Worm (Caenorhabditis elegans) whole organism, L1 larva: Measurements from ENCODE around the gene oatr-1.

Source experiments
- C16A3.4 ChIP-seq: fragments of 150-350 bp; optimal IDR thresholded peaks from 2 replicates; lab custom pipeline; 2014; ENCODE audit warnings: missing biosample characterization, missing genetic modification characterization
- C34B4.2 ChIP-seq: sonication (generic microtip); optimal IDR thresholded peaks from 2 replicates; lab custom pipeline; 2017; ENCODE audit warnings: mild to moderate bottlenecking, missing genetic modification characterization, missing compliant biosample characterization
- F16B12.6 ChIP-seq: fragments of 150-350 bp; optimal IDR thresholded peaks from 2 replicates; lab custom pipeline; 2014; ENCODE audit warnings: missing biosample characterization, missing genetic modification characterization
- Y116A8C.19 ChIP-seq: sonication (generic microtip); optimal IDR thresholded peaks from 2 replicates; lab custom pipeline; 2016; ENCODE audit warnings: missing compliant biosample characterization, missing genetic modification characterization, borderline replicate concordance
- aha-1 ChIP-seq: fragments of 150-350 bp; optimal IDR thresholded peaks from 2 replicates; lab custom pipeline; 2014; ENCODE audit warnings: missing biosample characterization, missing genetic modification characterization
- alr-1 ChIP-seq: fragments of 200-800 bp; sonication (Bioruptor generic); optimal IDR thresholded peaks from 2 replicates; lab custom pipeline; 2018; ENCODE audit warnings: borderline replicate concordance, mild to moderate bottlenecking, missing genetic modification characterization, missing compliant biosample characterization
- blmp-1 ChIP-seq: fragments of 150-350 bp; optimal IDR thresholded peaks from 2 replicates; lab custom pipeline; 2014; ENCODE audit warnings: missing biosample characterization, missing genetic modification characterization
- ceh-8 ChIP-seq: fragments of 200-800 bp; sonication (Bioruptor generic); optimal IDR thresholded peaks from 2 replicates; lab custom pipeline; 2018; ENCODE audit warnings: mild to moderate bottlenecking, missing genetic modification characterization, moderate library complexity, missing compliant biosample characterization
- ceh-82 ChIP-seq, 3 experiments: fragments of 150-350 bp in 1 of 3; sonication (generic microtip) in 2 of 3; optimal IDR thresholded peaks; 2 replicates each; lab custom pipeline; 2014 to 2017; ENCODE audit warnings: missing biosample characterization in 3 of 3, missing genetic modification characterization in 3 of 3
- ceh-90 ChIP-seq: sonication (generic microtip); optimal IDR thresholded peaks from 2 replicates; lab custom pipeline; 2016; ENCODE audit warnings: missing genetic modification characterization, missing compliant biosample characterization
- dpl-1 ChIP-seq, 3 experiments: fragments of 150-350 bp in 2 of 3; sonication (generic microtip) in 1 of 3; optimal IDR thresholded peaks; 2 replicates each; lab custom pipeline; 2014 to 2017; ENCODE audit warnings: missing biosample characterization in 3 of 3, missing genetic modification characterization in 3 of 3, missing genetic modification reagents in 3 of 3
- dsc-1 ChIP-seq: sonication (generic microtip); optimal IDR thresholded peaks from 2 replicates; lab custom pipeline; 2016; ENCODE audit warnings: mild to moderate bottlenecking, missing genetic modification characterization, missing compliant biosample characterization
- efl-1 ChIP-seq, 4 experiments: fragments of 150-350 bp; optimal IDR thresholded peaks in 3 of 4; peaks in 1 of 4; 1 replicate in 1 of 4; 2 replicates in 3 of 4; lab custom pipeline; 2014; ENCODE audit warnings: missing biosample characterization in 2 of 4, missing genetic modification characterization in 2 of 4, missing genetic modification reagents in 2 of 4
- egl-27 ChIP-seq, 2 experiments: fragments of 150-350 bp in 1 of 2; sonication (generic microtip); optimal IDR thresholded peaks; 3 replicates each; lab custom pipeline; 2017 to 2018; ENCODE audit warnings: missing biosample characterization in 2 of 2, missing genetic modification characterization in 2 of 2, missing genetic modification reagents in 2 of 2
- elt-3 ChIP-seq, 6 experiments: fragments of 150-350 bp in 1 of 6; sonication (generic microtip); optimal IDR thresholded peaks; 2 replicates each; lab custom pipeline; 2017 to 2018; ENCODE audit warnings: missing biosample characterization in 6 of 6, missing genetic modification characterization in 6 of 6, inconsistent platforms in 1 of 6
- ets-5 ChIP-seq: fragments of 200-800 bp; sonication (Bioruptor generic); IDR thresholded peaks from 2 replicates; pipeline ENCODE4 v1.3.6; 2022; ENCODE audit warnings: missing genetic modification characterization, missing compliant biosample characterization
- fkh-10 ChIP-seq: sonication (generic microtip); optimal IDR thresholded peaks from 2 replicates; lab custom pipeline; 2017; ENCODE audit warnings: missing biosample characterization, missing genetic modification reagents, missing genetic modification characterization
- fkh-4 ChIP-seq: sonication (generic microtip); optimal IDR thresholded peaks from 2 replicates; lab custom pipeline; 2016; ENCODE audit warnings: missing compliant biosample characterization, missing genetic modification characterization, borderline replicate concordance
- fos-1 ChIP-seq: fragments of 150-350 bp; optimal IDR thresholded peaks from 2 replicates; lab custom pipeline; 2014; ENCODE audit warnings: missing biosample characterization, missing genetic modification characterization
- hlh-17 ChIP-seq: fragments of 200-800 bp; sonication (Bioruptor generic); optimal IDR thresholded peaks from 2 replicates; lab custom pipeline; 2018; ENCODE audit warnings: missing genetic modification characterization, mild to moderate bottlenecking, missing compliant biosample characterization, moderate library complexity, borderline replicate concordance
- hlh-4 ChIP-seq: sonication (generic microtip); optimal IDR thresholded peaks from 2 replicates; lab custom pipeline; 2016; ENCODE audit warnings: mild to moderate bottlenecking, missing genetic modification characterization, missing compliant biosample characterization
- isw-1 ChIP-seq: fragments of 200-800 bp; sonication (Bioruptor generic); IDR thresholded peaks from 2 replicates; pipeline ENCODE4 v1.3.6; 2022; ENCODE audit warnings: missing genetic modification characterization, missing compliant biosample characterization
- jun-1 ChIP-seq: fragments of 150-350 bp; optimal IDR thresholded peaks from 2 replicates; lab custom pipeline; 2014; ENCODE audit warnings: missing biosample characterization, missing genetic modification reagents, missing genetic modification characterization
- lin-13 ChIP-seq: fragments of 150-350 bp; optimal IDR thresholded peaks from 2 replicates; lab custom pipeline; 2014; ENCODE audit warnings: missing biosample characterization, missing genetic modification reagents, missing genetic modification characterization
- lin-15B ChIP-seq: fragments of 150-350 bp; sonication (generic microtip); optimal IDR thresholded peaks from 3 replicates; lab custom pipeline; 2014; ENCODE audit warnings: missing biosample characterization, missing genetic modification characterization
- lsy-2 ChIP-seq, 2 experiments: fragments of 150-350 bp; optimal IDR thresholded peaks; 2 replicates each; lab custom pipeline; 2014; ENCODE audit warnings: missing biosample characterization in 2 of 2, missing genetic modification characterization in 2 of 2
- mdl-1 ChIP-seq, 2 experiments: fragments of 150-350 bp; optimal IDR thresholded peaks; 2 replicates each; lab custom pipeline; 2014 to 2017; ENCODE audit warnings: missing biosample characterization in 2 of 2, missing genetic modification characterization in 2 of 2, inconsistent platforms in 1 of 2
- mef-2 ChIP-seq: fragments of 150-350 bp; optimal IDR thresholded peaks from 2 replicates; lab custom pipeline; 2014; ENCODE audit warnings: missing biosample characterization, missing genetic modification characterization
- nhr-11 ChIP-seq: fragments of 150-350 bp; optimal IDR thresholded peaks from 2 replicates; lab custom pipeline; 2014; ENCODE audit warnings: missing biosample characterization, missing genetic modification characterization
- nhr-237 ChIP-seq: fragments of 150-350 bp; optimal IDR thresholded peaks from 2 replicates; lab custom pipeline; 2014; ENCODE audit warnings: missing biosample characterization, missing genetic modification characterization
- nhr-47 ChIP-seq: sonication (generic microtip); optimal IDR thresholded peaks from 2 replicates; lab custom pipeline; 2016; ENCODE audit warnings: mild to moderate bottlenecking, missing genetic modification characterization, moderate library complexity, missing compliant biosample characterization
- nhr-84 ChIP-seq: sonication (generic microtip); optimal IDR thresholded peaks from 2 replicates; lab custom pipeline; 2017; ENCODE audit warnings: missing biosample characterization, missing genetic modification characterization
- pqm-1 ChIP-seq: sonication (generic microtip); optimal IDR thresholded peaks from 3 replicates; lab custom pipeline; 2017; ENCODE audit warnings: missing biosample characterization, missing genetic modification characterization
- snpc-4 ChIP-seq: fragments of 150-350 bp; optimal IDR thresholded peaks from 2 replicates; lab custom pipeline; 2014; ENCODE audit warnings: missing biosample characterization, missing genetic modification characterization
- snu-23 ChIP-seq: sonication (generic microtip); optimal IDR thresholded peaks from 2 replicates; lab custom pipeline; 2016; ENCODE audit warnings: missing genetic modification characterization, missing compliant biosample characterization
- sox-4 ChIP-seq: sonication (generic microtip); optimal IDR thresholded peaks from 2 replicates; lab custom pipeline; 2016; ENCODE audit warnings: missing genetic modification characterization, missing compliant biosample characterization
- sup-37 ChIP-seq: fragments of 200-800 bp; sonication (Bioruptor generic); optimal IDR thresholded peaks from 2 replicates; lab custom pipeline; 2018; ENCODE audit warnings: mild to moderate bottlenecking, missing genetic modification characterization, missing compliant biosample characterization
- swsn-7 ChIP-seq: sonication (generic microtip); optimal IDR thresholded peaks from 2 replicates; lab custom pipeline; 2016; ENCODE audit warnings: missing genetic modification characterization, missing compliant biosample characterization
- tbx-2 ChIP-seq: sonication (generic microtip); optimal IDR thresholded peaks from 2 replicates; lab custom pipeline; 2016; ENCODE audit warnings: missing genetic modification characterization, missing compliant biosample characterization
- unc-130 ChIP-seq: fragments of 150-350 bp; optimal IDR thresholded peaks from 2 replicates; lab custom pipeline; 2017; ENCODE audit warnings: missing biosample characterization, missing genetic modification characterization, inconsistent platforms
- unc-30 ChIP-seq: sonication (generic microtip); optimal IDR thresholded peaks from 2 replicates; lab custom pipeline; 2017; ENCODE audit warnings: missing biosample characterization, missing genetic modification characterization
- unc-86 ChIP-seq: sonication (generic microtip); optimal IDR thresholded peaks from 2 replicates; lab custom pipeline; 2016; ENCODE audit warnings: missing genetic modification characterization, missing compliant biosample characterization
- xbp-1 ChIP-seq: sonication (generic microtip); optimal IDR thresholded peaks from 2 replicates; lab custom pipeline; 2016; ENCODE audit warnings: missing genetic modification characterization, missing compliant biosample characterization
- zag-1 ChIP-seq: fragments of 150-350 bp; optimal IDR thresholded peaks from 2 replicates; lab custom pipeline; 2014; ENCODE audit warnings: missing biosample characterization, missing genetic modification characterization
- ztf-11 ChIP-seq, 2 experiments: sonication (generic microtip); optimal IDR thresholded peaks; 2 replicates each; lab custom pipeline; 2016 to 2017; ENCODE audit warnings: missing genetic modification characterization in 2 of 2, missing biosample characterization in 1 of 2, missing compliant biosample characterization in 1 of 2
- ztf-4 ChIP-seq: fragments of 150-350 bp; optimal IDR thresholded peaks from 2 replicates; lab custom pipeline; 2014; ENCODE audit warnings: missing biosample characterization, missing genetic modification characterization

oatr-1 gene

ce11 chrIII:6381584-6382391, 14.2 kb downstream of the oatr-1 start, which contains the start of gene znf-622:
Gene znf-622 (plus strand): TSS chrIII:6381634.
- TF ChIP-seq efl-1 (optimal IDR thresholded peaks at IDR 0.05; lab: Kevin White, UChicago) (no peak), efl-1 (GFP tag; optimal IDR thresholded peaks at IDR 0.05 in 1 of 2; lab: Kevin White, UChicago) (peak in 1 of 2 experiments; percentile 75), ceh-8 (GFP tag; lab: Kevin White, UChicago) (no peak)

ce11 chrIII:6380472-6380871, 15.5 kb downstream of the oatr-1 start, which contains the start of gene C16A3.5:
Gene C16A3.5 (plus strand): TSS chrIII:6380772.
- TF ChIP-seq mdl-1 (tag; optimal IDR thresholded peaks at IDR 0.05; lab: Kevin White, UChicago) (no peak), ceh-90 (tag; lab: Kevin White, UChicago) (no peak), dpl-1 (GFP tag; optimal IDR thresholded peaks at IDR 0.05; lab: Kevin White, UChicago) (no peak), egl-27 (tag; optimal IDR thresholded peaks at IDR 0.05; lab: Kevin White, UChicago) (no peak), alr-1 (tag; lab: Kevin White, UChicago) (no peak), nhr-47 (no peak), lin-13 (GFP tag; lab: Kevin White, UChicago) (no peak), nhr-11 (tag; lab: Kevin White, UChicago) (no peak), ets-5 (GFP tag; lab: Robert Waterston, UW) (no peak), unc-30 (tag; lab: Kevin White, UChicago) (no peak), swsn-7 (tag; lab: Kevin White, UChicago) (no peak), hlh-4 (tag; lab: Kevin White, UChicago) (no peak), jun-1 (tag; lab: Kevin White, UChicago) (no peak), lsy-2 (tag; optimal IDR thresholded peaks at IDR 0.05; lab: Kevin White, UChicago) (no peak), aha-1 (tag; lab: Kevin White, UChicago) (no peak)

ce11 chrIII:6379129-6379528, 16.9 kb downstream of the oatr-1 start, which contains the start of gene C16A3.6:
Gene C16A3.6 (plus strand): TSS chrIII:6379212.
- TF ChIP-seq mef-2 (tag; lab: Kevin White, UChicago) (no peak), unc-130 (tag; lab: Kevin White, UChicago) (no peak), sup-37 (no peak), zag-1 (no peak), lin-15B (tag; lab: Kevin White, UChicago) (no peak), C16A3.4 (tag; lab: Kevin White, UChicago) (no peak), lin-13 (GFP tag; lab: Kevin White, UChicago) (no peak), elt-3 (tag; optimal IDR thresholded peaks at IDR 0.05; lab: Kevin White, UChicago) (peak in 1 of 6 experiments; percentile 32), tbx-2 (no peak), snpc-4 (tag; lab: Kevin White, UChicago) (no peak), sox-4 (tag; lab: Kevin White, UChicago) (no peak), C34B4.2 (tag; lab: Kevin White, UChicago) (no peak), efl-1 (optimal IDR thresholded peaks at IDR 0.05; lab: Kevin White, UChicago) (peak in 1 of 2 experiments; percentile 44), efl-1 (GFP tag; optimal IDR thresholded peaks at IDR 0.05 in 1 of 2; lab: Kevin White, UChicago) (peak; percentile 37 to 71), nhr-47 (peak; percentile 37), xbp-1 (tag; lab: Kevin White, UChicago) (no peak), fkh-4 (no peak), ztf-11 (tag; optimal IDR thresholded peaks at IDR 0.05; lab: Kevin White, UChicago) (no peak), dsc-1 (tag; lab: Kevin White, UChicago) (no peak), hlh-17 (GFP tag; lab: Kevin White, UChicago) (no peak), blmp-1 (no peak), fos-1 (tag; lab: Kevin White, UChicago) (no peak), ceh-82 (tag; optimal IDR thresholded peaks at IDR 0.05; lab: Kevin White, UChicago) (peak in 1 of 3 experiments; percentile 38), nhr-237 (tag; lab: Kevin White, UChicago) (no peak), alr-1 (tag; lab: Kevin White, UChicago) (no peak), Y116A8C.19 (tag; lab: Kevin White, UChicago) (no peak), isw-1 (GFP tag; lab: Robert Waterston, UW) (no peak), nhr-11 (tag; lab: Kevin White, UChicago) (no peak), snu-23 (GFP tag; lab: Kevin White, UChicago) (peak; percentile 17), unc-86 (tag; lab: Kevin White, UChicago) (no peak), F16B12.6 (tag; lab: Kevin White, UChicago) (peak; percentile 86), pqm-1 (tag; lab: Kevin White, UChicago) (no peak), nhr-84 (tag; lab: Kevin White, UChicago) (no peak), fkh-10 (no peak), ztf-4 (tag; lab: Kevin White, UChicago) (no peak)
